Worm (Caenorhabditis elegans) whole organism, L1 larva: ENCODE measurements around the gene B0416.7.

ENCODE experiments used
- C34B4.2 ChIP-seq: sonication (generic microtip); optimal IDR thresholded peaks from 2 replicates; lab custom pipeline; 2017; ENCODE audit warnings: mild to moderate bottlenecking, missing genetic modification characterization, missing compliant biosample characterization
- Y116A8C.19 ChIP-seq: sonication (generic microtip); optimal IDR thresholded peaks from 2 replicates; lab custom pipeline; 2016; ENCODE audit warnings: missing compliant biosample characterization, missing genetic modification characterization, borderline replicate concordance
- aha-1 ChIP-seq: fragments of 150-350 bp; optimal IDR thresholded peaks from 2 replicates; lab custom pipeline; 2014; ENCODE audit warnings: missing biosample characterization, missing genetic modification characterization
- ama-1 ChIP-seq: fragments of 150-350 bp; optimal IDR thresholded peaks from 2 replicates; lab custom pipeline; 2014
- blmp-1 ChIP-seq: fragments of 150-350 bp; optimal IDR thresholded peaks from 2 replicates; lab custom pipeline; 2014; ENCODE audit warnings: missing biosample characterization, missing genetic modification characterization
- ceh-63 ChIP-seq: fragments of 200-800 bp; sonication (Bioruptor generic); optimal IDR thresholded peaks from 2 replicates; lab custom pipeline; 2018; ENCODE audit warnings: mild to moderate bottlenecking, missing genetic modification characterization, missing compliant biosample characterization
- efl-1 ChIP-seq, 4 experiments: fragments of 150-350 bp; optimal IDR thresholded peaks in 3 of 4; peaks in 1 of 4; 1 replicate in 1 of 4; 2 replicates in 3 of 4; lab custom pipeline; 2014; ENCODE audit warnings: missing biosample characterization in 2 of 4, missing genetic modification characterization in 2 of 4, missing genetic modification reagents in 2 of 4
- efl-3 ChIP-seq: fragments of 200-800 bp; sonication (Bioruptor generic); optimal IDR thresholded peaks from 2 replicates; lab custom pipeline; 2018; ENCODE audit warnings: mild to moderate bottlenecking, missing genetic modification characterization, missing compliant biosample characterization
- egl-27 ChIP-seq, 2 experiments: fragments of 150-350 bp in 1 of 2; sonication (generic microtip); optimal IDR thresholded peaks; 3 replicates each; lab custom pipeline; 2017 to 2018; ENCODE audit warnings: missing biosample characterization in 2 of 2, missing genetic modification characterization in 2 of 2, missing genetic modification reagents in 2 of 2
- elt-2 ChIP-seq: sonication (generic microtip); optimal IDR thresholded peaks from 2 replicates; lab custom pipeline; 2016; ENCODE audit warnings: missing genetic modification characterization, mild to moderate bottlenecking, inconsistent platforms, missing compliant biosample characterization, missing genetic modification reagents
- elt-3 ChIP-seq, 6 experiments: fragments of 150-350 bp in 1 of 6; sonication (generic microtip); optimal IDR thresholded peaks; 2 replicates each; lab custom pipeline; 2017 to 2018; ENCODE audit warnings: missing biosample characterization in 6 of 6, missing genetic modification characterization in 6 of 6, inconsistent platforms in 1 of 6
- fkh-10 ChIP-seq: sonication (generic microtip); optimal IDR thresholded peaks from 2 replicates; lab custom pipeline; 2017; ENCODE audit warnings: missing biosample characterization, missing genetic modification reagents, missing genetic modification characterization
- fkh-4 ChIP-seq: sonication (generic microtip); optimal IDR thresholded peaks from 2 replicates; lab custom pipeline; 2016; ENCODE audit warnings: missing compliant biosample characterization, missing genetic modification characterization, borderline replicate concordance
- grh-1 ChIP-seq: fragments of 200-800 bp; sonication (Bioruptor generic); IDR thresholded peaks from 2 replicates; pipeline ENCODE4 v1.3.6; 2022; ENCODE audit warnings: missing genetic modification reagents, missing genetic modification characterization, missing compliant biosample characterization
- hpl-2 ChIP-seq: fragments of 150-350 bp; optimal IDR thresholded peaks from 2 replicates; lab custom pipeline; 2014; ENCODE audit warnings: missing biosample characterization, missing genetic modification reagents, missing genetic modification characterization
- isw-1 ChIP-seq: fragments of 200-800 bp; sonication (Bioruptor generic); IDR thresholded peaks from 2 replicates; pipeline ENCODE4 v1.3.6; 2022; ENCODE audit warnings: missing genetic modification characterization, missing compliant biosample characterization
- lin-13 ChIP-seq: fragments of 150-350 bp; optimal IDR thresholded peaks from 2 replicates; lab custom pipeline; 2014; ENCODE audit warnings: missing biosample characterization, missing genetic modification reagents, missing genetic modification characterization
- lin-15B ChIP-seq: fragments of 150-350 bp; sonication (generic microtip); optimal IDR thresholded peaks from 3 replicates; lab custom pipeline; 2014; ENCODE audit warnings: missing biosample characterization, missing genetic modification characterization
- lin-35 ChIP-seq, 2 experiments: fragments of 150-350 bp; optimal IDR thresholded peaks; 2 replicates each; lab custom pipeline; 2014; ENCODE audit warnings: missing biosample characterization in 2 of 2, missing genetic modification characterization in 2 of 2, missing genetic modification reagents in 2 of 2
- lsy-2 ChIP-seq, 2 experiments: fragments of 150-350 bp; optimal IDR thresholded peaks; 2 replicates each; lab custom pipeline; 2014; ENCODE audit warnings: missing biosample characterization in 2 of 2, missing genetic modification characterization in 2 of 2
- mab-9 ChIP-seq: fragments of 200-800 bp; sonication (Bioruptor generic); IDR thresholded peaks from 2 replicates; pipeline ENCODE4 v1.3.6; 2022; ENCODE audit warnings: missing genetic modification reagents, missing genetic modification characterization, missing compliant biosample characterization
- mdl-1 ChIP-seq, 2 experiments: fragments of 150-350 bp; optimal IDR thresholded peaks; 2 replicates each; lab custom pipeline; 2014 to 2017; ENCODE audit warnings: missing biosample characterization in 2 of 2, missing genetic modification characterization in 2 of 2, inconsistent platforms in 1 of 2
- nhr-19 ChIP-seq: fragments of 200-800 bp; sonication (Bioruptor generic); conservative IDR thresholded peaks from 2 replicates; pipeline ENCODE4 v1.3.6; 2022; ENCODE audit warnings: missing genetic modification characterization, missing compliant biosample characterization
- nhr-20 ChIP-seq: sonication (generic microtip); optimal IDR thresholded peaks from 2 replicates; lab custom pipeline; 2016; ENCODE audit warnings: mild to moderate bottlenecking, missing genetic modification characterization, missing compliant biosample characterization
- nhr-237 ChIP-seq: fragments of 150-350 bp; optimal IDR thresholded peaks from 2 replicates; lab custom pipeline; 2014; ENCODE audit warnings: missing biosample characterization, missing genetic modification characterization
- nhr-47 ChIP-seq: sonication (generic microtip); optimal IDR thresholded peaks from 2 replicates; lab custom pipeline; 2016; ENCODE audit warnings: mild to moderate bottlenecking, missing genetic modification characterization, moderate library complexity, missing compliant biosample characterization
- nhr-71 ChIP-seq: sonication (generic microtip); optimal IDR thresholded peaks from 2 replicates; lab custom pipeline; 2016; ENCODE audit warnings: mild to moderate bottlenecking, missing genetic modification characterization, moderate library complexity, missing compliant biosample characterization
- nhr-85 ChIP-seq: sonication (generic microtip); peaks from one replicate; lab custom pipeline; 2016; ENCODE audit warnings: missing genetic modification characterization, inconsistent platforms, missing compliant biosample characterization
- pqm-1 ChIP-seq: sonication (generic microtip); optimal IDR thresholded peaks from 3 replicates; lab custom pipeline; 2017; ENCODE audit warnings: missing biosample characterization, missing genetic modification characterization
- skn-1 ChIP-seq: fragments of 150-350 bp; optimal IDR thresholded peaks from 2 replicates; lab custom pipeline; 2014; ENCODE audit warnings: missing biosample characterization, missing genetic modification characterization
- snpc-4 ChIP-seq: fragments of 150-350 bp; optimal IDR thresholded peaks from 2 replicates; lab custom pipeline; 2014; ENCODE audit warnings: missing biosample characterization, missing genetic modification characterization
- snu-23 ChIP-seq: sonication (generic microtip); optimal IDR thresholded peaks from 2 replicates; lab custom pipeline; 2016; ENCODE audit warnings: missing genetic modification characterization, missing compliant biosample characterization
- sptf-1 ChIP-seq: fragments of 150-350 bp; optimal IDR thresholded peaks from 2 replicates; lab custom pipeline; 2014; ENCODE audit warnings: missing biosample characterization, missing genetic modification characterization
- swsn-7 ChIP-seq: sonication (generic microtip); optimal IDR thresholded peaks from 2 replicates; lab custom pipeline; 2016; ENCODE audit warnings: missing genetic modification characterization, missing compliant biosample characterization
- unc-130 ChIP-seq: fragments of 150-350 bp; optimal IDR thresholded peaks from 2 replicates; lab custom pipeline; 2017; ENCODE audit warnings: missing biosample characterization, missing genetic modification characterization, inconsistent platforms
- unc-62 ChIP-seq: fragments of 150-350 bp; optimal IDR thresholded peaks from 2 replicates; lab custom pipeline; 2014; ENCODE audit warnings: missing biosample characterization, missing genetic modification reagents, missing genetic modification characterization
- unc-86 ChIP-seq: sonication (generic microtip); optimal IDR thresholded peaks from 2 replicates; lab custom pipeline; 2016; ENCODE audit warnings: missing genetic modification characterization, missing compliant biosample characterization
- unc-98 ChIP-seq: fragments of 200-800 bp; sonication (Bioruptor generic); IDR thresholded peaks from 2 replicates; pipeline ENCODE4 v1.3.6; 2022; ENCODE audit warnings: missing genetic modification characterization, missing compliant biosample characterization
- vab-15 ChIP-seq: sonication (generic microtip); optimal IDR thresholded peaks from 2 replicates; lab custom pipeline; 2017; ENCODE audit warnings: missing genotype, mild to moderate bottlenecking, missing genetic modification characterization, missing compliant biosample characterization
- ztf-11 ChIP-seq, 2 experiments: sonication (generic microtip); optimal IDR thresholded peaks; 2 replicates each; lab custom pipeline; 2016 to 2017; ENCODE audit warnings: missing genetic modification characterization in 2 of 2, missing biosample characterization in 1 of 2, missing compliant biosample characterization in 1 of 2

The B0416.7 gene

ce11 chrX:9261626-9262189 lies 36.0 kb downstream of the B0416.7 start:
- TF ChIP-seq C34B4.2 (tag; lab: Kevin White, UChicago) = no peak
- no peak for TF ChIP-seq nhr-20
- no peak for TF ChIP-seq sptf-1 (tag; lab: Kevin White, UChicago)
- no peak for TF ChIP-seq nhr-237 (tag; lab: Kevin White, UChicago)
- TF ChIP-seq elt-2 (tag; lab: Kevin White, UChicago) = peak; percentile 60
- TF ChIP-seq ama-1 (lab: Kevin White, UChicago) = peak; percentile 61
- no peak for TF ChIP-seq unc-86
- no peak for TF ChIP-seq ceh-63 (GFP tag; lab: Kevin White, UChicago)
- no peak for TF ChIP-seq pqm-1 (tag; lab: Kevin White, UChicago)
- no peak for TF ChIP-seq unc-130 (tag; lab: Kevin White, UChicago)

ce11 chrX:9259552-9259951 lies 38.2 kb downstream of the B0416.7 start, which contains the start of gene F18G5.1:
TSS of gene F18G5.1 (plus strand) at chrX:9259852.
- TF ChIP-seq nhr-85 (tag; lab: Kevin White, UChicago) = no peak
- no peak for TF ChIP-seq aha-1 (tag; lab: Kevin White, UChicago)
- TF ChIP-seq unc-62 (GFP tag; lab: Kevin White, UChicago) = no peak
- TF ChIP-seq efl-3 = no peak
- no peak for TF ChIP-seq isw-1
- no peak for TF ChIP-seq mab-9 (GFP tag; lab: Robert Waterston, UW)
- no peak for TF ChIP-seq grh-1 (GFP tag; lab: Robert Waterston, UW)

- no peak for TF ChIP-seq fkh-4 (tag; lab: Kevin White, UChicago)
- no peak for TF ChIP-seq nhr-20
- no peak for TF ChIP-seq snu-23
- no peak for TF ChIP-seq efl-3
- TF ChIP-seq nhr-85 (tag; lab: Kevin White, UChicago) = no peak
- no peak for TF ChIP-seq swsn-7 (tag; lab: Kevin White, UChicago)
- no peak for TF ChIP-seq hpl-2 (GFP tag; lab: Kevin White, UChicago)
- TF ChIP-seq mab-9 (GFP tag; lab: Robert Waterston, UW) = no peak
- TF ChIP-seq lsy-2 (tag; optimal IDR thresholded peaks at IDR 0.05; lab: Kevin White, UChicago) = no peak
- TF ChIP-seq vab-15 (tag; lab: Kevin White, UChicago) = no peak
- TF ChIP-seq snpc-4 (tag; lab: Kevin White, UChicago) = no peak
- no peak for TF ChIP-seq lin-13 (GFP tag; lab: Kevin White, UChicago)
- TF ChIP-seq unc-98 = no peak
- TF ChIP-seq, all 84 proteins: peak for 0
Measured at ce11 chrX:9255993-9256392, 41.7 kb downstream of the B0416.7 start.

- TF ChIP-seq unc-62 (GFP tag; lab: Kevin White, UChicago) (no peak), efl-3 (no peak), ztf-11 (tag; optimal IDR thresholded peaks at IDR 0.05; lab: Kevin White, UChicago) (no peak), blmp-1 (no peak), lin-15B (no peak), unc-130 (tag; lab: Kevin White, UChicago) (no peak), Y116A8C.19 (tag; lab: Kevin White, UChicago) (no peak), efl-1 (optimal IDR thresholded peaks at IDR 0.05; lab: Kevin White, UChicago) (no peak), efl-1 (GFP tag; optimal IDR thresholded peaks at IDR 0.05 in 1 of 2; lab: Kevin White, UChicago) (no peak), ceh-63 (GFP tag; lab: Kevin White, UChicago) (no peak), unc-98 (no peak), skn-1 (tag; lab: Kevin White, UChicago) (no peak), nhr-47 (tag; lab: Kevin White, UChicago) (no peak)
Measured at ce11 chrX:9251488-9251887, 46.2 kb downstream of the B0416.7 start, which contains the start of gene pes-8. TSS of gene pes-8 (plus strand) at chrX:9251788.

ce11 chrX:9248083-9248805 lies 49.5 kb downstream of the B0416.7 start:
- TF ChIP-seq fkh-10 (GFP tag; lab: Kevin White, UChicago) = no peak
- peak; percentile 27; the same call in 1 of the 2 replicates for TF ChIP-seq nhr-19
- no peak for TF ChIP-seq ama-1 (lab: Kevin White, UChicago)
- peak; percentile 71 for TF ChIP-seq blmp-1
- TF ChIP-seq nhr-20 = peak; percentile 64
- peak in 2 of 6 experiments; percentile 6 to 71 for TF ChIP-seq elt-3 (tag; optimal IDR thresholded peaks at IDR 0.05; lab: Kevin White, UChicago)
- peak; percentile 91 for TF ChIP-seq nhr-85 (tag; lab: Kevin White, UChicago)
- TF ChIP-seq snu-23 = peak; percentile 47
- TF ChIP-seq nhr-71 (tag; lab: Kevin White, UChicago) = peak; percentile 83
- TF ChIP-seq mdl-1 (tag; optimal IDR thresholded peaks at IDR 0.05; lab: Kevin White, UChicago) = peak in 1 of 2 experiments; percentile 10
- peak in 1 of 2 experiments; percentile 51 for TF ChIP-seq lin-35 (GFP tag; optimal IDR thresholded peaks at IDR 0.05; lab: Kevin White, UChicago)
- no peak for TF ChIP-seq efl-1 (optimal IDR thresholded peaks at IDR 0.05; lab: Kevin White, UChicago)
- TF ChIP-seq efl-1 (GFP tag; optimal IDR thresholded peaks at IDR 0.05 in 1 of 2; lab: Kevin White, UChicago) = peak in 1 of 2 experiments; percentile 74
- TF ChIP-seq egl-27 (tag; optimal IDR thresholded peaks at IDR 0.05; lab: Kevin White, UChicago) = no peak
